Worm (Caenorhabditis elegans): ENCODE results near the gene ssp-34.

The ssp-34 gene

ce11 chrIV:10697022-10697979 is 41.1 kb downstream of the ssp-34 start, which contains the start of gene allo-1 (continued):
- TF ChIP-seq dve-1 (tag; optimal IDR thresholded peaks at IDR 0.05; ENCODE audit: insufficient read depth) (peak; percentile 76), dmd-6 (GFP tag; IDR thresholded peaks at IDR 0.05) (peak; percentile 78), hlh-11 (tag; optimal IDR thresholded peaks at IDR 0.05) (peak; percentile 94)

- TF ChIP-seq unc-62 (GFP tag; optimal IDR thresholded peaks at IDR 0.05 in 1 of 2) = peak in 1 of 2 experiments; percentile 83
- TF ChIP-seq unc-62 (tag; optimal IDR thresholded peaks at IDR 0.05) = no peak
- no peak for TF ChIP-seq F44E2.7 (GFP tag; IDR thresholded peaks at IDR 0.05)
- no peak for TF ChIP-seq attf-4 (tag; optimal IDR thresholded peaks at IDR 0.05)
Measured at ce11 chrIV:10695203-10695602, 43.2 kb downstream of the ssp-34 start, which contains the start of gene R102.4. R102.4 (minus strand) TSS chrIV:10695303.

- TF ChIP-seq zip-11 (GFP tag; IDR thresholded peaks at IDR 0.05) (no peak), unc-62 (GFP tag; optimal IDR thresholded peaks at IDR 0.05 in 1 of 2) (peak in 1 of 2 experiments; percentile 70), unc-62 (tag; optimal IDR thresholded peaks at IDR 0.05) (no peak)
Measured at ce11 chrIV:10690139-10690538, 48.3 kb downstream of the ssp-34 start, which contains the start of gene R102.8. R102.8 (minus strand) TSS chrIV:10690239.

- TF ChIP-seq lin-29 (GFP tag; IDR thresholded peaks at IDR 0.05) (no peak), aha-1 (tag) (peak; percentile 21), nhr-11 (tag; optimal IDR thresholded peaks at IDR 0.05) (peak; percentile 52)
Measured at ce11 chrIV:10688972-10689567, 49.3 kb downstream of the ssp-34 start, which contains the start of gene R102.3. R102.3 (plus strand) TSS chrIV:10689517.

Data from whole organism, L4 larva.